Worm (Caenorhabditis elegans) whole organism, young adult: ENCODE data around the gene sre-43.
A peak's percentile ranks its signal among the peaks of the same experiment; 100 is the strongest.

Experiments used
- B0336.3 ChIP-seq: fragments of 200-800 bp; sonication (Bioruptor generic); IDR thresholded peaks from 2 replicates; pipeline ENCODE4 v1.3.6; 2022; ENCODE audit warnings: missing genetic modification characterization, missing compliant biosample characterization
- C17E4.6 ChIP-seq: fragments of 200-800 bp; sonication (Bioruptor generic); IDR thresholded peaks from 2 replicates; pipeline ENCODE4 v1.3.6; 2022; ENCODE audit warnings: missing genetic modification reagents, missing genetic modification characterization, missing compliant biosample characterization
- F23B12.7 ChIP-seq: sonication (generic microtip); optimal IDR thresholded peaks from 2 replicates; lab custom pipeline; 2017; ENCODE audit warnings: missing genetic modification characterization, mild to moderate bottlenecking, missing compliant biosample characterization, antibody characterized with exemption, moderate library complexity; ENCODE audit not compliant: insufficient read depth
- F39B2.1 ChIP-seq: fragments of 200-800 bp; sonication (Bioruptor generic); IDR thresholded peaks from 2 replicates; pipeline ENCODE4 v1.3.6; 2022; ENCODE audit warnings: missing genetic modification reagents, missing genetic modification characterization, missing compliant biosample characterization
- F55B11.4 ChIP-seq: sonication (generic microtip); optimal IDR thresholded peaks from 2 replicates; lab custom pipeline; 2016; ENCODE audit warnings: missing compliant biosample characterization, missing genetic modification characterization, borderline replicate concordance; ENCODE audit not compliant: insufficient read depth
- K11D2.4 ChIP-seq: fragments of 200-800 bp; sonication (Bioruptor generic); IDR thresholded peaks from 2 replicates; pipeline ENCODE4 v1.3.6; 2022; ENCODE audit warnings: missing genetic modification reagents, missing genetic modification characterization, missing compliant biosample characterization
- K12H6.12 ChIP-seq: fragments of 200-800 bp; sonication (Bioruptor generic); optimal IDR thresholded peaks from 2 replicates; lab custom pipeline; 2018; ENCODE audit warnings: mild to moderate bottlenecking, missing genetic modification characterization, missing compliant biosample characterization
- T26A5.8 ChIP-seq: sonication (generic microtip); optimal IDR thresholded peaks from 2 replicates; lab custom pipeline; 2016; ENCODE audit warnings: missing genetic modification characterization, missing compliant biosample characterization
- Y53G8AR.9 ChIP-seq: fragments of 200-800 bp; sonication (Bioruptor generic); conservative IDR thresholded peaks from 2 replicates; pipeline ENCODE4 v1.3.6; 2022; ENCODE audit warnings: missing genetic modification reagents, missing genetic modification characterization, missing compliant biosample characterization
- Y67H2A.10 ChIP-seq: fragments of 200-800 bp; sonication (Bioruptor generic); conservative IDR thresholded peaks from 2 replicates; pipeline ENCODE4 v1.3.6; 2022; ENCODE audit warnings: missing genetic modification reagents, missing genetic modification characterization, missing compliant biosample characterization
- akir-1 ChIP-seq: fragments of 200-800 bp; sonication (Bioruptor generic); optimal IDR thresholded peaks from 2 replicates; lab custom pipeline; 2018; ENCODE audit warnings: mild to moderate bottlenecking, missing genetic modification characterization, moderate library complexity, missing compliant biosample characterization
- aptf-2 ChIP-seq: fragments of 200-800 bp; sonication (Bioruptor generic); conservative IDR thresholded peaks from 2 replicates; pipeline ENCODE4 v1.3.6; 2022; ENCODE audit warnings: missing genetic modification reagents, missing genetic modification characterization, missing compliant biosample characterization
- atf-7 ChIP-seq: sonication (generic microtip); optimal IDR thresholded peaks from 2 replicates; lab custom pipeline; 2017; ENCODE audit warnings: mild to moderate bottlenecking, missing genetic modification characterization, missing compliant biosample characterization
- athp-1 ChIP-seq: sonication (generic microtip); optimal IDR thresholded peaks from 2 replicates; lab custom pipeline; 2017; ENCODE audit warnings: mild to moderate bottlenecking, missing genetic modification characterization, missing compliant biosample characterization
- attf-6 ChIP-seq: fragments of 200-800 bp; sonication (Bioruptor generic); IDR thresholded peaks from 2 replicates; pipeline ENCODE4 v1.3.6; 2022; ENCODE audit warnings: missing genetic modification reagents, missing genetic modification characterization, missing compliant biosample characterization
- bed-1 ChIP-seq: fragments of 200-800 bp; sonication (Bioruptor generic); IDR thresholded peaks from 2 replicates; pipeline ENCODE4 v1.3.6; 2022; ENCODE audit warnings: missing genetic modification reagents, missing genetic modification characterization, missing compliant biosample characterization
- cebp-2 ChIP-seq: fragments of 200-800 bp; sonication (Bioruptor generic); IDR thresholded peaks from 2 replicates; pipeline ENCODE4 v1.3.6; 2022; ENCODE audit warnings: missing genetic modification characterization, missing compliant biosample characterization
- ceh-27 ChIP-seq: fragments of 200-800 bp; sonication (Bioruptor generic); optimal IDR thresholded peaks from 2 replicates; lab custom pipeline; 2018; ENCODE audit warnings: mild to moderate bottlenecking, missing genetic modification characterization, moderate library complexity, missing compliant biosample characterization
- ceh-58 ChIP-seq: fragments of 200-800 bp; sonication (Bioruptor generic); IDR thresholded peaks from 2 replicates; pipeline ENCODE4 v1.3.6; 2022; ENCODE audit warnings: missing genetic modification characterization, missing compliant biosample characterization
- chd-7 ChIP-seq: sonication (generic microtip); optimal IDR thresholded peaks from 2 replicates; lab custom pipeline; 2016; ENCODE audit warnings: mild to moderate bottlenecking, missing genetic modification characterization, moderate library complexity, missing compliant biosample characterization
- egrh-3 ChIP-seq: fragments of 200-800 bp; sonication (Bioruptor generic); IDR thresholded peaks from 2 replicates; pipeline ENCODE4 v1.3.6; 2022; ENCODE audit warnings: missing genetic modification reagents, missing genetic modification characterization, missing compliant biosample characterization
- fkh-3 ChIP-seq: sonication (generic microtip); optimal IDR thresholded peaks from 2 replicates; lab custom pipeline; 2016; ENCODE audit warnings: mild to moderate bottlenecking, missing genetic modification characterization, missing compliant biosample characterization
- gei-17 ChIP-seq: fragments of 200-800 bp; sonication (Bioruptor generic); optimal IDR thresholded peaks from 2 replicates; lab custom pipeline; 2018; ENCODE audit warnings: mild to moderate bottlenecking, missing genetic modification characterization, missing compliant biosample characterization
- hlh-12 ChIP-seq: sonication (generic microtip); optimal IDR thresholded peaks from 2 replicates; lab custom pipeline; 2016; ENCODE audit warnings: missing genetic modification characterization, missing compliant biosample characterization
- hmg-1.2 ChIP-seq: fragments of 200-800 bp; sonication (Bioruptor generic); IDR thresholded peaks from 2 replicates; pipeline ENCODE4 v1.3.6; 2022; ENCODE audit warnings: missing genetic modification reagents, missing genetic modification characterization, missing compliant biosample characterization
- hmg-20 ChIP-seq: fragments of 200-800 bp; sonication (Bioruptor generic); IDR thresholded peaks from 2 replicates; pipeline ENCODE4 v1.3.6; 2022; ENCODE audit warnings: missing genetic modification reagents, missing genetic modification characterization, missing compliant biosample characterization
- lag-1 ChIP-seq: fragments of 200-800 bp; sonication (Bioruptor generic); IDR thresholded peaks from 2 replicates; pipeline ENCODE4 v1.3.6; 2022; ENCODE audit warnings: missing genetic modification reagents, missing genetic modification characterization, missing compliant biosample characterization
- let-607 ChIP-seq, 2 experiments: fragments of 200-800 bp in 1 of 2; sonication (Bioruptor generic) in 1 of 2; sonication (generic microtip) in 1 of 2; optimal IDR thresholded peaks; 2 replicates each; lab custom pipeline; 2016 to 2018; ENCODE audit warnings: mild to moderate bottlenecking in 2 of 2, missing compliant biosample characterization in 2 of 2, missing genetic modification characterization in 2 of 2, moderate library complexity in 2 of 2, missing genotype in 1 of 2
- lin-54 ChIP-seq: fragments of 200-800 bp; sonication (Bioruptor generic); optimal IDR thresholded peaks from 2 replicates; lab custom pipeline; 2018; ENCODE audit warnings: mild to moderate bottlenecking, missing genetic modification characterization, missing compliant biosample characterization
- madf-6 ChIP-seq: fragments of 200-800 bp; sonication (Bioruptor generic); IDR thresholded peaks from 2 replicates; pipeline ENCODE4 v1.3.6; 2022; ENCODE audit warnings: missing genetic modification reagents, missing genetic modification characterization, missing compliant biosample characterization
- mcd-1 ChIP-seq: fragments of 200-800 bp; sonication (Bioruptor generic); IDR thresholded peaks from 2 replicates; pipeline ENCODE4 v1.3.6; 2022; ENCODE audit warnings: missing genetic modification reagents, missing genetic modification characterization, missing compliant biosample characterization
- nfya-2 ChIP-seq: fragments of 200-800 bp; sonication (Bioruptor generic); IDR thresholded peaks from 2 replicates; pipeline ENCODE4 v1.3.6; 2022; ENCODE audit warnings: missing genetic modification reagents, missing genetic modification characterization, missing compliant biosample characterization
- nhr-80 ChIP-seq: sonication (generic microtip); optimal IDR thresholded peaks from 2 replicates; lab custom pipeline; 2016; ENCODE audit warnings: missing genetic modification characterization, missing compliant biosample characterization
- pbrm-1 ChIP-seq: fragments of 200-800 bp; sonication (Bioruptor generic); IDR thresholded peaks from 2 replicates; pipeline ENCODE4 v1.3.6; 2022; ENCODE audit warnings: missing genetic modification reagents, missing genetic modification characterization, missing compliant biosample characterization
- snpc-1.1 ChIP-seq: sonication (generic microtip); optimal IDR thresholded peaks from 2 replicates; lab custom pipeline; 2017; ENCODE audit warnings: missing genetic modification characterization, mild to moderate bottlenecking, missing compliant biosample characterization, antibody characterized with exemption, moderate library complexity, missing genotype, missing genetic modification reagents; ENCODE audit not compliant: insufficient read depth
- snpc-1.3 ChIP-seq: sonication (generic microtip); optimal IDR thresholded peaks from 2 replicates; lab custom pipeline; 2017; ENCODE audit warnings: missing genetic modification characterization, mild to moderate bottlenecking, missing compliant biosample characterization, antibody characterized with exemption, moderate library complexity, missing genotype, missing genetic modification reagents; ENCODE audit not compliant: insufficient read depth
- snpc-4 ChIP-seq, 5 experiments: fragments of 150-350 bp in 1 of 5; sonication (generic microtip) in 4 of 5; optimal IDR thresholded peaks; 2 replicates each; lab custom pipeline; 2014 to 2018; ENCODE audit warnings: missing genetic modification characterization in 5 of 5, missing biosample characterization in 3 of 5, antibody characterized with exemption in 2 of 5, mild to moderate bottlenecking in 2 of 5, missing compliant biosample characterization in 2 of 5, missing genotype in 2 of 5, moderate library complexity in 2 of 5, missing genetic modification reagents in 1 of 5
- tbx-9 ChIP-seq: sonication (generic microtip); optimal IDR thresholded peaks from 2 replicates; lab custom pipeline; 2016; ENCODE audit warnings: borderline replicate concordance, missing genetic modification characterization, inconsistent platforms, missing compliant biosample characterization
- tlf-1 ChIP-seq: fragments of 200-800 bp; sonication (Bioruptor generic); optimal IDR thresholded peaks from 2 replicates; lab custom pipeline; 2018; ENCODE audit warnings: mild to moderate bottlenecking, missing genetic modification characterization, missing compliant biosample characterization
- xnd-1 ChIP-seq: sonication (generic microtip); optimal IDR thresholded peaks from 2 replicates; lab custom pipeline; 2016; ENCODE audit warnings: missing genotype, missing genetic modification reagents, missing genetic modification characterization, missing compliant biosample characterization
- zfh-2 ChIP-seq: fragments of 200-800 bp; sonication (Bioruptor generic); conservative IDR thresholded peaks from 2 replicates; pipeline ENCODE4 v1.3.6; 2022; ENCODE audit warnings: missing genetic modification reagents, missing genetic modification characterization, missing compliant biosample characterization
- ztf-6 ChIP-seq: fragments of 200-800 bp; sonication (Bioruptor generic); IDR thresholded peaks from 2 replicates; pipeline ENCODE4 v1.3.6; 2022; ENCODE audit warnings: missing genetic modification reagents, missing genetic modification characterization, missing compliant biosample characterization

The sre-43 gene

ce11 chrII:13976161-13976560, 7.3 kb upstream of the sre-43 start, which contains the start of gene Y39G8B.2 (continued):
- TF ChIP-seq mcd-1 (GFP tag; lab: Robert Waterston, UW), result peak; percentile 96
- no peak for TF ChIP-seq Y67H2A.10 (GFP tag; lab: Robert Waterston, UW)
- TF ChIP-seq egrh-3 (GFP tag; lab: Robert Waterston, UW), result peak; percentile 74
- TF ChIP-seq athp-1 (tag; lab: Kevin White, UChicago), result peak; percentile 22
- peak in 1 of 2 experiments; percentile 1 for TF ChIP-seq let-607 (tag; optimal IDR thresholded peaks at IDR 0.05; lab: Kevin White, UChicago)
- TF ChIP-seq hmg-1.2 (GFP tag; lab: Robert Waterston, UW), result peak; percentile 72
- peak; percentile 72 for TF ChIP-seq zfh-2 (GFP tag; lab: Robert Waterston, UW)
- peak; percentile 65 for TF ChIP-seq K12H6.12
- peak; percentile 76; the same call in 1 of the 2 replicates for TF ChIP-seq pbrm-1
- peak; percentile 79 for TF ChIP-seq ceh-27 (GFP tag; lab: Kevin White, UChicago)
- peak; percentile 50; the same call in 1 of the 2 replicates for TF ChIP-seq B0336.3 (GFP tag; lab: Robert Waterston, UW)
- no peak for TF ChIP-seq C17E4.6 (GFP tag; lab: Robert Waterston, UW)
- no peak for TF ChIP-seq nfya-2 (GFP tag; lab: Robert Waterston, UW)

- TF ChIP-seq K12H6.12 (no peak), F23B12.7 (tag; lab: Kevin White, UChicago) (no peak), attf-6 (GFP tag; lab: Robert Waterston, UW) (no peak), tlf-1 (GFP tag; lab: Kevin White, UChicago) (no peak), snpc-1.1 (tag; lab: Kevin White, UChicago) (no peak), lag-1 (GFP tag; lab: Robert Waterston, UW) (no peak), akir-1 (GFP tag; lab: Kevin White, UChicago) (no peak), fkh-3 (tag; lab: Kevin White, UChicago) (no peak), bed-1 (GFP tag; lab: Robert Waterston, UW) (no peak), F55B11.4 (tag; lab: Kevin White, UChicago) (no peak)
Measured at ce11 chrII:13974136-13974535, 5.3 kb upstream of the sre-43 start.

- TF ChIP-seq let-607 (tag; optimal IDR thresholded peaks at IDR 0.05; lab: Kevin White, UChicago) (peak; percentile 52 to 64), snpc-1.3 (tag; lab: Kevin White, UChicago) (no peak), xnd-1 (tag; lab: Kevin White, UChicago) (no peak), madf-6 (GFP tag; lab: Robert Waterston, UW) (no peak), hlh-12 (tag; lab: Kevin White, UChicago) (no peak), gei-17 (no peak), hmg-20 (GFP tag; lab: Robert Waterston, UW) (no peak), chd-7 (no peak), lin-54 (GFP tag; lab: Kevin White, UChicago) (no peak), Y53G8AR.9 (GFP tag; lab: Robert Waterston, UW) (no peak), K12H6.12 (no peak), ceh-58 (GFP tag; lab: Robert Waterston, UW) (no peak), cebp-2 (no peak), nhr-80 (peak; percentile 55), F39B2.1 (GFP tag; lab: Robert Waterston, UW) (no peak), K11D2.4 (GFP tag; lab: Robert Waterston, UW) (no peak), tbx-9 (tag; lab: Kevin White, UChicago) (no peak), snpc-4 (GFP tag; optimal IDR thresholded peaks at IDR 0.05; lab: Kevin White, UChicago) (no peak), snpc-4 (tag; optimal IDR thresholded peaks at IDR 0.05; lab: Kevin White, UChicago) (peak in 1 of 4 experiments; percentile 8), ztf-6 (GFP tag; lab: Robert Waterston, UW) (no peak), nfya-2 (GFP tag; lab: Robert Waterston, UW) (no peak), T26A5.8 (no peak), atf-7 (no peak), aptf-2 (GFP tag; lab: Robert Waterston, UW) (no peak)
Measured at ce11 chrII:13973514-13973913, 4.6 kb upstream of the sre-43 start, which contains the start of gene Y39G8B.1. Gene Y39G8B.1, minus strand, starts transcription at chrII:13973812.
